Fruit fly (Drosophila melanogaster): Measurements from ENCODE around the gene CG13728.

Gene CG13728

DNA sequence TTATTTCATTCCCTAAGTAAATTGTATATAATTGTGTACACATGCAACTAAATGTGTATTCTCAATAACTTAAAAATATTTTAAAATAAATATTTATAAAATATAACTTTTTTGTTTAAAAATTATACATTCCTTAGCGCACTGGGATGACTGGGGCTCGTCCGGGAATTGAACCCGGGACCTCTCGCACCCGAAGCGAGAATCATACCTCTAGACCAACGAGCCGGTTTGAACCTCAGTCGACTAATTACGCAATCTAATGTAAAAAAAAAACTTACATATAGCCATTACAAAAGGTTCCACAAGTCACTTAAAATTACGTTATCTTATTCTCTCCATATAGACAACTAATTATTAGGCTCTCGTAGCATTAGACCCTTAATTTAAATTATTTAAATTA lies 42.8 kb downstream of the CG13728 start:
- TF ChIP-seq Bdp1 (GFP tag; optimal IDR thresholded peaks at IDR 0.05) (peak; percentile 94), CG14860 (GFP tag; IDR thresholded peaks at IDR 0.05; ENCODE audit: partially characterized antibody) (peak; percentile 47; the same call in 2 of the 3 replicates), CG13775 (GFP tag; optimal IDR thresholded peaks at IDR 0.05) (no peak), CG42726 (GFP tag; IDR thresholded peaks at IDR 0.05; ENCODE audit: partially characterized antibody) (peak; percentile 17; the same call in 1 of the 2 replicates), CG16813 (GFP tag; IDR thresholded peaks at IDR 0.05; ENCODE audit: partially characterized antibody) (peak; percentile 33; the same call in 1 of the 3 replicates), bbx (GFP tag; IDR thresholded peaks at IDR 0.05; ENCODE audit: partially characterized antibody) (peak; percentile 10; the same call in 1 of the 2 replicates), wor (GFP tag; IDR thresholded peaks at IDR 0.05) (no peak), amos (GFP tag; IDR thresholded peaks at IDR 0.05; ENCODE audit: partially characterized antibody) (peak; percentile 66; the same call in 1 of the 2 replicates), wdn (GFP tag; IDR thresholded peaks at IDR 0.05) (no peak)

- TF ChIP-seq CG6765 (GFP tag; optimal IDR thresholded peaks at IDR 0.05) (no peak), Antp (GFP tag; optimal IDR thresholded peaks at IDR 0.05) (no peak), fd102C (GFP tag; optimal IDR thresholded peaks at IDR 0.05) (no peak), Abd-B (GFP tag; optimal IDR thresholded peaks at IDR 0.05) (peak; percentile 16), Lhr (GFP tag; optimal IDR thresholded peaks at IDR 0.05) (peak; percentile 81), nau (GFP tag; optimal IDR thresholded peaks at IDR 0.05) (no peak), amos (GFP tag; IDR thresholded peaks at IDR 0.05; ENCODE audit: partially characterized antibody) (peak; percentile 74), MBD-R2 (GFP tag; IDR thresholded peaks at IDR 0.05) (peak; percentile 85), lov (optimal IDR thresholded peaks at IDR 0.05) (no peak), lov (GFP tag; IDR thresholded peaks at IDR 0.05) (no peak), unc-4 (GFP tag; IDR thresholded peaks at IDR 0.05; ENCODE audit: partially characterized antibody) (peak; percentile 47; the same call in 1 of the 2 replicates), CG9797 (GFP tag; optimal IDR thresholded peaks at IDR 0.05) (peak; percentile 66), CkIIα-i1 (GFP tag; IDR thresholded peaks at IDR 0.05) (no peak), hbn (GFP tag; IDR thresholded peaks at IDR 0.05; ENCODE audit: partially characterized antibody) (peak; percentile 28; the same call in 1 of the 2 replicates), ftz-f1 (GFP tag; optimal IDR thresholded peaks at IDR 0.05) (peak; percentile 86), CG34422 (GFP tag; IDR thresholded peaks at IDR 0.05) (0 out of 3 replicates have a peak, but pooled peaks have one; percentile 15), E2f1 (GFP tag; IDR thresholded peaks at IDR 0.05) (peak; percentile 15; the same call in 1 of the 2 replicates), knrl (GFP tag; IDR thresholded peaks at IDR 0.05; ENCODE audit: partially characterized antibody) (peak; percentile 70), CG10565 (GFP tag; optimal IDR thresholded peaks at IDR 0.05) (no peak), pzg (GFP tag; optimal IDR thresholded peaks at IDR 0.05) (peak; percentile 74), CG9876 (GFP tag; optimal IDR thresholded peaks at IDR 0.05) (no peak), CG3838 (GFP tag; optimal IDR thresholded peaks at IDR 0.05) (no peak), cato (GFP tag; optimal IDR thresholded peaks at IDR 0.05; ENCODE audit: borderline replicate concordance) (no peak), gfzf (GFP tag; optimal IDR thresholded peaks at IDR 0.05) (peak; percentile 93), caup (GFP tag; optimal IDR thresholded peaks at IDR 0.05; ENCODE audit: severe bottlenecking) (no peak), crp (GFP tag; optimal IDR thresholded peaks at IDR 0.05) (peak in 1 of 2 experiments; percentile 2), ewg (GFP tag; optimal IDR thresholded peaks at IDR 0.05) (no peak), onecut (GFP tag; IDR thresholded peaks at IDR 0.05) (peak; percentile 80), Ets97D (GFP tag; optimal IDR thresholded peaks at IDR 0.05) (peak; percentile 40), CG15479 (GFP tag; optimal IDR thresholded peaks at IDR 0.05) (no peak), Adf1 (GFP tag; IDR thresholded peaks at IDR 0.05) (no peak), CG11504 (tag; optimal IDR thresholded peaks at IDR 0.05) (peak; percentile 28), Sry-δ (GFP tag; optimal IDR thresholded peaks at IDR 0.05) (peak; percentile 61), CG6791 (GFP tag; IDR thresholded peaks at IDR 0.05; ENCODE audit: partially characterized antibody) (peak; percentile 60; the same call in 2 of the 3 replicates), br (optimal IDR thresholded peaks at IDR 0.05) (no peak), Dll (GFP tag; IDR thresholded peaks at IDR 0.05; ENCODE audit: partially characterized antibody) (peak; percentile 59; the same call in 3 of the 4 replicates), wor (GFP tag; IDR thresholded peaks at IDR 0.05) (no peak), Dp (GFP tag; optimal IDR thresholded peaks at IDR 0.05) (peak; percentile 49), zen (tag; optimal IDR thresholded peaks at IDR 0.05) (peak; percentile 13), GATAe (GFP tag; conservative IDR thresholded peaks at IDR 0.05) (no peak), CG42726 (GFP tag; IDR thresholded peaks at IDR 0.05; ENCODE audit: partially characterized antibody) (peak; percentile 32; the same call in 1 of the 2 replicates)
Observed at dm6 chr3L:17339122-17339521, 43.4 kb downstream of the CG13728 start, which contains the start of gene CG6479. TSS of gene CG6479 (minus strand) at chr3L:17339262.

All from whole organism, embryonic.